Worm (Caenorhabditis elegans) whole organism, young adult: Measurements from ENCODE around the gene F14D2.14.

Source experiments
- F23B12.7 ChIP-seq: sonication (generic microtip); optimal IDR thresholded peaks from 2 replicates; lab custom pipeline; 2017; ENCODE audit warnings: missing genetic modification characterization, mild to moderate bottlenecking, missing compliant biosample characterization, antibody characterized with exemption, moderate library complexity; ENCODE audit not compliant: insufficient read depth
- F49E8.2 ChIP-seq: sonication (generic microtip); optimal IDR thresholded peaks from 3 replicates; lab custom pipeline; 2017; ENCODE audit warnings: missing genetic modification characterization, mild to moderate bottlenecking, missing compliant biosample characterization, antibody characterized with exemption, moderate library complexity; ENCODE audit not compliant: insufficient read depth
- F55B11.4 ChIP-seq: sonication (generic microtip); optimal IDR thresholded peaks from 2 replicates; lab custom pipeline; 2016; ENCODE audit warnings: missing compliant biosample characterization, missing genetic modification characterization, borderline replicate concordance; ENCODE audit not compliant: insufficient read depth
- F57C9.4 ChIP-seq: sonication (generic microtip); optimal IDR thresholded peaks from 2 replicates; lab custom pipeline; 2017; ENCODE audit warnings: mild to moderate bottlenecking, missing genetic modification characterization, missing compliant biosample characterization
- K12H6.12 ChIP-seq: fragments of 200-800 bp; sonication (Bioruptor generic); optimal IDR thresholded peaks from 2 replicates; lab custom pipeline; 2018; ENCODE audit warnings: mild to moderate bottlenecking, missing genetic modification characterization, missing compliant biosample characterization
- ama-1 ChIP-seq, 3 experiments: fragments of 150-350 bp in 1 of 3; sonication (generic microtip) in 2 of 3; optimal IDR thresholded peaks; 2 replicates each; lab custom pipeline; 2014 to 2018; ENCODE audit warnings: missing biosample characterization in 2 of 3, missing genetic modification characterization in 2 of 3, missing genetic modification reagents in 2 of 3
- ceh-91 ChIP-seq: fragments of 200-800 bp; sonication (Bioruptor generic); IDR thresholded peaks from 2 replicates; pipeline ENCODE4 v1.3.6; 2022; ENCODE audit warnings: missing genetic modification reagents, missing genetic modification characterization, missing compliant biosample characterization
- hrde-1 ChIP-seq: sonication (generic microtip); optimal IDR thresholded peaks from 2 replicates; lab custom pipeline; 2016; ENCODE audit warnings: missing genetic modification characterization, mild to moderate bottlenecking, missing compliant biosample characterization, moderate library complexity, missing genotype, missing genetic modification reagents, borderline replicate concordance
- lin-35 ChIP-seq, 3 experiments: fragments of 150-350 bp in 2 of 3; sonication (generic microtip) in 1 of 3; optimal IDR thresholded peaks; 2 replicates each; lab custom pipeline; 2014 to 2018; ENCODE audit warnings: missing biosample characterization in 3 of 3, missing genetic modification characterization in 3 of 3, missing genetic modification reagents in 3 of 3
- pha-4 ChIP-seq: fragments of 150-350 bp; sonication (generic microtip); optimal IDR thresholded peaks from 2 replicates; lab custom pipeline; 2014; ENCODE audit warnings: missing biosample characterization, missing genetic modification reagents, missing genetic modification characterization
- snpc-4 ChIP-seq, 5 experiments: fragments of 150-350 bp in 1 of 5; sonication (generic microtip) in 4 of 5; optimal IDR thresholded peaks; 2 replicates each; lab custom pipeline; 2014 to 2018; ENCODE audit warnings: missing genetic modification characterization in 5 of 5, missing biosample characterization in 3 of 5, antibody characterized with exemption in 2 of 5, mild to moderate bottlenecking in 2 of 5, missing compliant biosample characterization in 2 of 5, missing genotype in 2 of 5, moderate library complexity in 2 of 5, missing genetic modification reagents in 1 of 5

- TF ChIP-seq ama-1 (optimal IDR thresholded peaks at IDR 0.05; lab: Kevin White, UChicago) (no peak), ama-1 (GFP tag; optimal IDR thresholded peaks at IDR 0.05; lab: Kevin White, UChicago) (no peak), ceh-91 (GFP tag; lab: Robert Waterston, UW) (no peak), lin-35 (GFP tag; optimal IDR thresholded peaks at IDR 0.05; lab: Kevin White, UChicago) (no peak), F57C9.4 (tag; lab: Kevin White, UChicago) (no peak), K12H6.12 (tag; lab: Kevin White, UChicago) (no peak), pha-4 (tag; lab: Kevin White, UChicago) (no peak), F23B12.7 (tag; lab: Kevin White, UChicago) (no peak), F49E8.2 (no peak), F55B11.4 (no peak), snpc-4 (GFP tag; optimal IDR thresholded peaks at IDR 0.05; lab: Kevin White, UChicago) (no peak), snpc-4 (tag; optimal IDR thresholded peaks at IDR 0.05; lab: Kevin White, UChicago) (no peak), hrde-1 (tag; lab: Kevin White, UChicago) (no peak)
Observed at ce11 chrII:3340818-3341217, 7.0 kb downstream of the F14D2.14 start.
